Fruit fly (Drosophila melanogaster): ENCODE data around the gene Arr2.
A peak's percentile ranks its signal among the peaks of the same experiment; 100 is the strongest.

Gene Arr2

dm6 chr3L:8655217-8655896 lies 6.6 kb upstream of the Arr2 start:
- TF ChIP-seq CG6254 (GFP tag; optimal IDR thresholded peaks at IDR 0.05): no peak
- TF ChIP-seq CG10543 (GFP tag; optimal IDR thresholded peaks at IDR 0.05): peak; percentile 33
- no peak for TF ChIP-seq CG9609 (GFP tag; optimal IDR thresholded peaks at IDR 0.05)
- no peak for TF ChIP-seq dan (GFP tag; IDR thresholded peaks at IDR 0.05)
- no peak for TF ChIP-seq peb (GFP tag; IDR thresholded peaks at IDR 0.05)
- no peak for TF ChIP-seq ara (GFP tag; IDR thresholded peaks at IDR 0.05)
- TF ChIP-seq CG13123 (GFP tag; optimal IDR thresholded peaks at IDR 0.05): no peak
- no peak for TF ChIP-seq Elba2 (GFP tag; optimal IDR thresholded peaks at IDR 0.05)
- no peak for TF ChIP-seq unc-4 (GFP tag; IDR thresholded peaks at IDR 0.05; ENCODE audit: partially characterized antibody)
- TF ChIP-seq her (GFP tag; optimal IDR thresholded peaks at IDR 0.05): no peak
- peak; percentile 74 for TF ChIP-seq sd (tag; optimal IDR thresholded peaks at IDR 0.05)
- peak; percentile 89 for TF ChIP-seq sr (GFP tag; IDR thresholded peaks at IDR 0.05)
- TF ChIP-seq Rfx (GFP tag; IDR thresholded peaks at IDR 0.05): peak; percentile 61
- no peak for TF ChIP-seq jigr1 (GFP tag; IDR thresholded peaks at IDR 0.05)
- peak; percentile 57; the same call in 1 of the 2 replicates for TF ChIP-seq rib (GFP tag; IDR thresholded peaks at IDR 0.05)
- TF ChIP-seq gce (GFP tag; IDR thresholded peaks at IDR 0.05): no peak
- TF ChIP-seq CG31388 (GFP tag; optimal IDR thresholded peaks at IDR 0.05): no peak
- peak; percentile 56; the same call in 1 of the 2 replicates for TF ChIP-seq crol (GFP tag; IDR thresholded peaks at IDR 0.05)
- no peak for TF ChIP-seq sob (GFP tag; IDR thresholded peaks at IDR 0.05)
- TF ChIP-seq zen2 (GFP tag; IDR thresholded peaks at IDR 0.05; ENCODE audit: partially characterized antibody): no peak
- no peak for TF ChIP-seq nau (GFP tag; optimal IDR thresholded peaks at IDR 0.05)
- no peak for TF ChIP-seq CG2889 (GFP tag; IDR thresholded peaks at IDR 0.05)
- no peak for TF ChIP-seq da (GFP tag; optimal IDR thresholded peaks at IDR 0.05)
- TF ChIP-seq Sry-δ (GFP tag; optimal IDR thresholded peaks at IDR 0.05): no peak
- TF ChIP-seq CG17568 (GFP tag; optimal IDR thresholded peaks at IDR 0.05): no peak
- TF ChIP-seq chn (GFP tag; optimal IDR thresholded peaks at IDR 0.05): no peak
- TF ChIP-seq pho (GFP tag; optimal IDR thresholded peaks at IDR 0.05): no peak
- TF ChIP-seq CG4854 (GFP tag; optimal IDR thresholded peaks at IDR 0.05): no peak
- no peak for TF ChIP-seq Lim3 (GFP tag; IDR thresholded peaks at IDR 0.05)
- TF ChIP-seq H2.0 (GFP tag; IDR thresholded peaks at IDR 0.05): no peak
- TF ChIP-seq CG10147 (GFP tag; optimal IDR thresholded peaks at IDR 0.05): no peak
- peak; percentile 46 for TF ChIP-seq Med (GFP tag)
- no peak for TF ChIP-seq Atf3 (GFP tag; optimal IDR thresholded peaks at IDR 0.05)
- TF ChIP-seq Meics (GFP tag; optimal IDR thresholded peaks at IDR 0.05): no peak
- no peak for TF ChIP-seq dmrt11E (tag; optimal IDR thresholded peaks at IDR 0.05)
- TF ChIP-seq CG4360 (GFP tag; IDR thresholded peaks at IDR 0.05): no peak
- no peak for TF ChIP-seq HLH3B (GFP tag; IDR thresholded peaks at IDR 0.05)
- no peak for TF ChIP-seq Mes4 (GFP tag; optimal IDR thresholded peaks at IDR 0.05)
- TF ChIP-seq Sox100B (GFP tag; optimal IDR thresholded peaks at IDR 0.05): no peak
- TF ChIP-seq CG11456 (GFP tag; IDR thresholded peaks at IDR 0.05): no peak
- no peak for TF ChIP-seq CG8478 (optimal IDR thresholded peaks at IDR 0.05)
- no peak for TF ChIP-seq CG7786 (GFP tag; optimal IDR thresholded peaks at IDR 0.05)
- TF ChIP-seq CG15601 (tag; optimal IDR thresholded peaks at IDR 0.05): no peak
- TF ChIP-seq Sox102F (GFP tag; optimal IDR thresholded peaks at IDR 0.05): no peak
- TF ChIP-seq Atf6 (GFP tag; IDR thresholded peaks at IDR 0.05): no peak
- TF ChIP-seq CG2120 (GFP tag; optimal IDR thresholded peaks at IDR 0.05): peak; percentile 14
- TF ChIP-seq Scr (GFP tag; IDR thresholded peaks at IDR 0.05; ENCODE audit: partially characterized antibody): no peak
- TF ChIP-seq CG2678 (tag; optimal IDR thresholded peaks at IDR 0.05): no peak
- peak; percentile 80 for TF ChIP-seq CG12769 (tag; optimal IDR thresholded peaks at IDR 0.05)
- peak; percentile 62 for TF ChIP-seq CG32532 (GFP tag; IDR thresholded peaks at IDR 0.05)
- no peak for TF ChIP-seq Hr78 (GFP tag; optimal IDR thresholded peaks at IDR 0.05)

Data from whole organism, embryonic.